Fruit fly (Drosophila melanogaster): ENCODE results near the gene CG3634.

DNA sequence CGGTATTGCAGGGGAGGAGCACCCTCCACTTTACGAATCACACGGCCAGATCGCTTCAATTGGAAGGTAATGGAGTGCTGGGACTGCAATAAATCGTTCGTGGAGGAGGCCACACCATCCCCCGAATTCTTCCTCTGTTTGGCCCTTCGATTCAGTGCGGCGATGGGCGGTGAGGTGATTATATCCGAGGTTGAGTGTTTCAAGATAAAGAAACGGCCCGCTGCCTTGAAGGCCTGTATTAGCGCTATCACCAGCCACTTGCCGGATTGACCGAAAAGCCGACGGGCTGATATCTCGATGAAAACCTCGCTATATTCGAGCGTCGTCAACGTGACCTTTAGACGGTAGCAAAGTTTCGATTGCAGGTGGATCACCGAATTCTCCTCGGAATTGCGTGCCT lies 31.6 kb downstream of the CG3634 start:
- TF ChIP-seq Smox (GFP tag; optimal IDR thresholded peaks at IDR 0.05) (no peak), salr (GFP tag; optimal IDR thresholded peaks at IDR 0.05) (no peak), fd85E (GFP tag; optimal IDR thresholded peaks at IDR 0.05) (no peak), fd59A (GFP tag; optimal IDR thresholded peaks at IDR 0.05) (no peak), CG10669 (GFP tag; optimal IDR thresholded peaks at IDR 0.05) (no peak), Blimp-1 (GFP tag; optimal IDR thresholded peaks at IDR 0.05) (no peak), spab (GFP tag; optimal IDR thresholded peaks at IDR 0.05) (no peak)
